Worm (Caenorhabditis elegans): Measurements from ENCODE around the gene ears-2.

- no peak for TF ChIP-seq him-1 (tag; optimal IDR thresholded peaks at IDR 0.05)
- peak; percentile 67 for TF ChIP-seq W03F9.2 (tag; optimal IDR thresholded peaks at IDR 0.05)
- no peak for TF ChIP-seq dao-5 (tag; optimal IDR thresholded peaks at IDR 0.05)
These were observed 35.3 kb upstream of the ears-2 start for ce11 chrIV:425546-425945.

Data from whole organism, L4/young adult.